Worm (Caenorhabditis elegans) whole organism, young adult: Measurements from ENCODE around the gene F09F7.6.

Source experiments
- B0019.2 ChIP-seq: fragments of 200-800 bp; sonication (Bioruptor generic); conservative IDR thresholded peaks from 2 replicates; pipeline ENCODE4 v1.3.6; 2022; ENCODE audit warnings: missing genetic modification reagents, missing genetic modification characterization, missing compliant biosample characterization
- C06A6.2 ChIP-seq: fragments of 200-800 bp; sonication (Bioruptor generic); conservative IDR thresholded peaks from 2 replicates; pipeline ENCODE4 v1.3.6; 2022; ENCODE audit warnings: missing genetic modification characterization, missing compliant biosample characterization
- F23B12.7 ChIP-seq: sonication (generic microtip); optimal IDR thresholded peaks from 2 replicates; lab custom pipeline; 2017; ENCODE audit warnings: missing genetic modification characterization, mild to moderate bottlenecking, missing compliant biosample characterization, antibody characterized with exemption, moderate library complexity; ENCODE audit not compliant: insufficient read depth
- F33H1.4 ChIP-seq: fragments of 200-800 bp; sonication (Bioruptor generic); IDR thresholded peaks from 2 replicates; pipeline ENCODE4 v1.3.6; 2022; ENCODE audit warnings: missing genetic modification reagents, missing genetic modification characterization, missing compliant biosample characterization
- F37B4.10 ChIP-seq: fragments of 200-800 bp; sonication (Bioruptor generic); IDR thresholded peaks from 2 replicates; pipeline ENCODE4 v1.3.6; 2022; ENCODE audit warnings: missing genetic modification characterization, missing compliant biosample characterization
- F49E8.2 ChIP-seq: sonication (generic microtip); optimal IDR thresholded peaks from 3 replicates; lab custom pipeline; 2017; ENCODE audit warnings: missing genetic modification characterization, mild to moderate bottlenecking, missing compliant biosample characterization, antibody characterized with exemption, moderate library complexity; ENCODE audit not compliant: insufficient read depth
- F55B11.4 ChIP-seq: sonication (generic microtip); optimal IDR thresholded peaks from 2 replicates; lab custom pipeline; 2016; ENCODE audit warnings: missing compliant biosample characterization, missing genetic modification characterization, borderline replicate concordance; ENCODE audit not compliant: insufficient read depth
- Y79H2A.3 ChIP-seq: fragments of 200-800 bp; sonication (Bioruptor generic); conservative IDR thresholded peaks from 2 replicates; pipeline ENCODE4 v1.3.6; 2022; ENCODE audit warnings: missing genetic modification reagents, missing genetic modification characterization, missing compliant biosample characterization
- ama-1 ChIP-seq, 3 experiments: fragments of 150-350 bp in 1 of 3; sonication (generic microtip) in 2 of 3; optimal IDR thresholded peaks; 2 replicates each; lab custom pipeline; 2014 to 2018; ENCODE audit warnings: missing biosample characterization in 2 of 3, missing genetic modification characterization in 2 of 3, missing genetic modification reagents in 2 of 3
- attf-3 ChIP-seq: fragments of 200-800 bp; sonication (Bioruptor generic); conservative IDR thresholded peaks from 2 replicates; pipeline ENCODE4 v1.3.6; 2022; ENCODE audit warnings: missing genetic modification reagents, missing genetic modification characterization, missing compliant biosample characterization
- cebp-2 ChIP-seq: fragments of 200-800 bp; sonication (Bioruptor generic); IDR thresholded peaks from 2 replicates; pipeline ENCODE4 v1.3.6; 2022; ENCODE audit warnings: missing genetic modification characterization, missing compliant biosample characterization
- ceh-100 ChIP-seq: fragments of 200-800 bp; sonication (Bioruptor generic); IDR thresholded peaks from 2 replicates; pipeline ENCODE4 v1.3.6; 2022; ENCODE audit warnings: missing genetic modification reagents, missing genetic modification characterization, missing compliant biosample characterization
- ceh-79 ChIP-seq: sonication (generic microtip); optimal IDR thresholded peaks from 2 replicates; lab custom pipeline; 2017; ENCODE audit warnings: mild to moderate bottlenecking, missing genetic modification characterization, missing compliant biosample characterization
- ceh-91 ChIP-seq: fragments of 200-800 bp; sonication (Bioruptor generic); IDR thresholded peaks from 2 replicates; pipeline ENCODE4 v1.3.6; 2022; ENCODE audit warnings: missing genetic modification reagents, missing genetic modification characterization, missing compliant biosample characterization
- dpl-1 ChIP-seq: fragments of 150-350 bp; optimal IDR thresholded peaks from 2 replicates; lab custom pipeline; 2014; ENCODE audit warnings: missing biosample characterization, missing genetic modification reagents, missing genetic modification characterization
- efl-1 ChIP-seq: fragments of 150-350 bp; optimal IDR thresholded peaks from 2 replicates; lab custom pipeline; 2014; ENCODE audit warnings: missing biosample characterization, missing genetic modification reagents, missing genetic modification characterization
- egl-44 ChIP-seq: fragments of 200-800 bp; sonication (Bioruptor generic); IDR thresholded peaks from 2 replicates; pipeline ENCODE4 v1.3.6; 2022; ENCODE audit warnings: missing genetic modification reagents, missing genetic modification characterization, missing compliant biosample characterization
- ets-4 ChIP-seq: fragments of 200-800 bp; sonication (Bioruptor generic); optimal IDR thresholded peaks from 2 replicates; lab custom pipeline; 2018; ENCODE audit warnings: mild to moderate bottlenecking, missing genetic modification characterization, missing compliant biosample characterization
- fkh-3 ChIP-seq: sonication (generic microtip); optimal IDR thresholded peaks from 2 replicates; lab custom pipeline; 2016; ENCODE audit warnings: mild to moderate bottlenecking, missing genetic modification characterization, missing compliant biosample characterization
- him-1 ChIP-seq: sonication (generic microtip); optimal IDR thresholded peaks from 2 replicates; lab custom pipeline; 2016; ENCODE audit warnings: missing genotype, missing genetic modification reagents, missing genetic modification characterization, missing compliant biosample characterization
- hmg-1.2 ChIP-seq: fragments of 200-800 bp; sonication (Bioruptor generic); IDR thresholded peaks from 2 replicates; pipeline ENCODE4 v1.3.6; 2022; ENCODE audit warnings: missing genetic modification reagents, missing genetic modification characterization, missing compliant biosample characterization
- hmg-20 ChIP-seq: fragments of 200-800 bp; sonication (Bioruptor generic); IDR thresholded peaks from 2 replicates; pipeline ENCODE4 v1.3.6; 2022; ENCODE audit warnings: missing genetic modification reagents, missing genetic modification characterization, missing compliant biosample characterization
- let-607 ChIP-seq, 2 experiments: fragments of 200-800 bp in 1 of 2; sonication (Bioruptor generic) in 1 of 2; sonication (generic microtip) in 1 of 2; optimal IDR thresholded peaks; 2 replicates each; lab custom pipeline; 2016 to 2018; ENCODE audit warnings: mild to moderate bottlenecking in 2 of 2, missing compliant biosample characterization in 2 of 2, missing genetic modification characterization in 2 of 2, moderate library complexity in 2 of 2, missing genotype in 1 of 2
- lin-35 ChIP-seq, 3 experiments: fragments of 150-350 bp in 2 of 3; sonication (generic microtip) in 1 of 3; optimal IDR thresholded peaks; 2 replicates each; lab custom pipeline; 2014 to 2018; ENCODE audit warnings: missing biosample characterization in 3 of 3, missing genetic modification characterization in 3 of 3, missing genetic modification reagents in 3 of 3
- lin-40 ChIP-seq: sonication (generic microtip); optimal IDR thresholded peaks from 2 replicates; lab custom pipeline; 2016; ENCODE audit warnings: missing genetic modification characterization, mild to moderate bottlenecking, missing compliant biosample characterization, missing genotype, missing genetic modification reagents
- lin-54 ChIP-seq: fragments of 200-800 bp; sonication (Bioruptor generic); optimal IDR thresholded peaks from 2 replicates; lab custom pipeline; 2018; ENCODE audit warnings: mild to moderate bottlenecking, missing genetic modification characterization, missing compliant biosample characterization
- lsl-1 ChIP-seq: fragments of 200-800 bp; sonication (Bioruptor generic); optimal IDR thresholded peaks from 2 replicates; lab custom pipeline; 2018; ENCODE audit warnings: mild to moderate bottlenecking, missing genetic modification characterization, moderate library complexity, missing compliant biosample characterization
- madf-6 ChIP-seq: fragments of 200-800 bp; sonication (Bioruptor generic); IDR thresholded peaks from 2 replicates; pipeline ENCODE4 v1.3.6; 2022; ENCODE audit warnings: missing genetic modification reagents, missing genetic modification characterization, missing compliant biosample characterization
- pbrm-1 ChIP-seq: fragments of 200-800 bp; sonication (Bioruptor generic); IDR thresholded peaks from 2 replicates; pipeline ENCODE4 v1.3.6; 2022; ENCODE audit warnings: missing genetic modification reagents, missing genetic modification characterization, missing compliant biosample characterization
- snpc-1.1 ChIP-seq: sonication (generic microtip); optimal IDR thresholded peaks from 2 replicates; lab custom pipeline; 2017; ENCODE audit warnings: missing genetic modification characterization, mild to moderate bottlenecking, missing compliant biosample characterization, antibody characterized with exemption, moderate library complexity, missing genotype, missing genetic modification reagents; ENCODE audit not compliant: insufficient read depth
- snpc-1.3 ChIP-seq: sonication (generic microtip); optimal IDR thresholded peaks from 2 replicates; lab custom pipeline; 2017; ENCODE audit warnings: missing genetic modification characterization, mild to moderate bottlenecking, missing compliant biosample characterization, antibody characterized with exemption, moderate library complexity, missing genotype, missing genetic modification reagents; ENCODE audit not compliant: insufficient read depth
- snpc-3.4 ChIP-seq: sonication (generic microtip); optimal IDR thresholded peaks from 2 replicates; lab custom pipeline; 2017; ENCODE audit warnings: missing genetic modification characterization, mild to moderate bottlenecking, missing compliant biosample characterization, antibody characterized with exemption, moderate library complexity, missing genotype, missing genetic modification reagents
- snpc-4 ChIP-seq, 5 experiments: fragments of 150-350 bp in 1 of 5; sonication (generic microtip) in 4 of 5; optimal IDR thresholded peaks; 2 replicates each; lab custom pipeline; 2014 to 2018; ENCODE audit warnings: missing genetic modification characterization in 5 of 5, missing biosample characterization in 3 of 5, antibody characterized with exemption in 2 of 5, mild to moderate bottlenecking in 2 of 5, missing compliant biosample characterization in 2 of 5, missing genotype in 2 of 5, moderate library complexity in 2 of 5, missing genetic modification reagents in 1 of 5
- tlf-1 ChIP-seq: fragments of 200-800 bp; sonication (Bioruptor generic); optimal IDR thresholded peaks from 2 replicates; lab custom pipeline; 2018; ENCODE audit warnings: mild to moderate bottlenecking, missing genetic modification characterization, missing compliant biosample characterization
- xnd-1 ChIP-seq: sonication (generic microtip); optimal IDR thresholded peaks from 2 replicates; lab custom pipeline; 2016; ENCODE audit warnings: missing genotype, missing genetic modification reagents, missing genetic modification characterization, missing compliant biosample characterization
- ztf-18 ChIP-seq: sonication (generic microtip); optimal IDR thresholded peaks from 2 replicates; lab custom pipeline; 2016; ENCODE audit warnings: missing genotype, mild to moderate bottlenecking, missing genetic modification characterization, missing compliant biosample characterization
- ztf-22 ChIP-seq: fragments of 200-800 bp; sonication (Bioruptor generic); optimal IDR thresholded peaks from 2 replicates; lab custom pipeline; 2018; ENCODE audit warnings: mild to moderate bottlenecking, missing genetic modification characterization, moderate library complexity, missing compliant biosample characterization

The F09F7.6 gene

ce11 chrIII:5504164-5504563 is 47.8 kb downstream of the F09F7.6 start (continued):
- TF ChIP-seq ets-4 (GFP tag; lab: Kevin White, UChicago) = peak; percentile 25
- TF ChIP-seq egl-44 (GFP tag; lab: Robert Waterston, UW) = 0 out of 2 replicates have a peak, but pooled peaks have one; percentile 16
- no peak for TF ChIP-seq xnd-1 (tag; lab: Kevin White, UChicago)
- TF ChIP-seq ceh-100 (GFP tag; lab: Robert Waterston, UW) = no peak
- TF ChIP-seq F23B12.7 (tag; lab: Kevin White, UChicago) = peak; percentile 8
- TF ChIP-seq hmg-20 (GFP tag; lab: Robert Waterston, UW) = no peak
- TF ChIP-seq hmg-1.2 = peak; percentile 51; the same call in 1 of the 2 replicates
- no peak for TF ChIP-seq cebp-2
- TF ChIP-seq ztf-18 (tag; lab: Kevin White, UChicago) = no peak
- TF ChIP-seq B0019.2 = no peak
- 0 out of 2 replicates have a peak, but pooled peaks have one; percentile 12 for TF ChIP-seq C06A6.2
- no peak for TF ChIP-seq F55B11.4
- TF ChIP-seq F49E8.2 = no peak
- peak in 1 of 2 experiments; percentile 12 for TF ChIP-seq let-607 (tag; optimal IDR thresholded peaks at IDR 0.05; lab: Kevin White, UChicago)
- TF ChIP-seq ama-1 (optimal IDR thresholded peaks at IDR 0.05; lab: Kevin White, UChicago) = peak; percentile 91
- TF ChIP-seq ama-1 (GFP tag; optimal IDR thresholded peaks at IDR 0.05; lab: Kevin White, UChicago) = peak in 1 of 2 experiments; percentile 16
- TF ChIP-seq ztf-22 (GFP tag; lab: Kevin White, UChicago) = no peak
- TF ChIP-seq tlf-1 (GFP tag; lab: Kevin White, UChicago) = no peak
- TF ChIP-seq him-1 (tag; lab: Kevin White, UChicago) = no peak
- no peak for TF ChIP-seq snpc-4 (GFP tag; optimal IDR thresholded peaks at IDR 0.05; lab: Kevin White, UChicago)
- peak in 1 of 4 experiments; percentile 18 for TF ChIP-seq snpc-4 (tag; optimal IDR thresholded peaks at IDR 0.05; lab: Kevin White, UChicago)

ce11 chrIII:5503669-5504068 is 48.3 kb downstream of the F09F7.6 start:
- peak; percentile 6 for TF ChIP-seq xnd-1 (tag; lab: Kevin White, UChicago)
- peak; percentile 82 for TF ChIP-seq lin-54
- 0 out of 2 replicates have a peak, but pooled peaks have one; percentile 10 for TF ChIP-seq Y79H2A.3
- TF ChIP-seq F33H1.4 (GFP tag; lab: Robert Waterston, UW) = peak; percentile 55; the same call in 1 of the 2 replicates
- TF ChIP-seq lin-35 (GFP tag; optimal IDR thresholded peaks at IDR 0.05; lab: Kevin White, UChicago) = peak in 1 of 3 experiments; percentile 36
- 0 out of 2 replicates have a peak, but pooled peaks have one; percentile 5 for TF ChIP-seq hmg-1.2
- no peak for TF ChIP-seq F37B4.10
- TF ChIP-seq attf-3 (GFP tag; lab: Robert Waterston, UW) = peak; percentile 54; the same call in 1 of the 2 replicates
- TF ChIP-seq dpl-1 (GFP tag; lab: Kevin White, UChicago) = peak; percentile 64
- TF ChIP-seq snpc-3.4 (tag; lab: Kevin White, UChicago) = peak; percentile 5
- no peak for TF ChIP-seq lin-40 (tag; lab: Kevin White, UChicago)
- TF ChIP-seq madf-6 (GFP tag; lab: Robert Waterston, UW) = peak; percentile 69; the same call in 1 of the 2 replicates
- TF ChIP-seq lsl-1 = peak; percentile 41
- TF ChIP-seq him-1 (tag; lab: Kevin White, UChicago) = peak; percentile 56
- TF ChIP-seq ceh-91 = peak; percentile 48; the same call in 1 of the 2 replicates
- TF ChIP-seq pbrm-1 (GFP tag; lab: Robert Waterston, UW) = 0 out of 2 replicates have a peak, but pooled peaks have one; percentile 23
- no peak for TF ChIP-seq snpc-1.1 (tag; lab: Kevin White, UChicago)
- peak; percentile 19; the same call in 1 of the 2 replicates for TF ChIP-seq ceh-100 (GFP tag; lab: Robert Waterston, UW)
- peak; percentile 35 for TF ChIP-seq snpc-1.3 (tag; lab: Kevin White, UChicago)
- no peak for TF ChIP-seq fkh-3 (tag; lab: Kevin White, UChicago)
- peak; percentile 72 for TF ChIP-seq efl-1
- TF ChIP-seq ceh-79 (tag; lab: Kevin White, UChicago) = no peak
- TF ChIP-seq, all 124 proteins: peak for 17
